Fruit fly (Drosophila melanogaster) whole organism, embryonic: ENCODE results near the gene Nxf3.

Experiments
- CG16813 ChIP-seq: fragments of 200-800 bp; sonication (Bioruptor generic); IDR thresholded peaks from 3 replicates; pipeline ENCODE4 v1.3.6; 2022; ENCODE audit warnings: missing biosample characterization, missing genetic modification characterization; ENCODE audit not compliant: partially characterized antibody
- CG6689 ChIP-seq: fragments of 200-800 bp; sonication (Bioruptor generic); IDR thresholded peaks from 2 replicates; pipeline ENCODE4 v1.3.6; 2022; ENCODE audit warnings: missing biosample characterization, missing genetic modification characterization
- Dll ChIP-seq: fragments of 200-800 bp; sonication (Bioruptor generic); IDR thresholded peaks from 4 replicates; pipeline ENCODE4 v1.3.6; 2022; ENCODE audit warnings: missing biosample characterization, missing genetic modification characterization; ENCODE audit not compliant: partially characterized antibody
- Pdp1 ChIP-seq, 2 experiments: fragments of 200-800 bp; sonication (Bioruptor generic); optimal IDR thresholded peaks; 3 replicates each; lab custom pipeline; 2016; ENCODE audit warnings: missing biosample characterization in 2 of 2, missing genetic modification characterization in 2 of 2, mild to moderate bottlenecking in 1 of 2, moderate library complexity in 1 of 2
- Rfx ChIP-seq: fragments of 200-800 bp; sonication (Bioruptor generic); IDR thresholded peaks from 2 replicates; pipeline ENCODE4 v1.3.6; 2022; ENCODE audit warnings: missing biosample characterization, missing genetic modification characterization
- crol ChIP-seq: fragments of 200-800 bp; sonication (Bioruptor generic); IDR thresholded peaks from 2 replicates; pipeline ENCODE4 v1.3.6; 2022; ENCODE audit warnings: missing biosample characterization, missing genetic modification characterization
- kay ChIP-seq: fragments of 200-800 bp; sonication (Bioruptor generic); optimal IDR thresholded peaks from 2 replicates; lab custom pipeline; 2016; ENCODE audit warnings: missing biosample characterization, missing genetic modification characterization

dm6 chr3L:13934902-13935301 is 30.1 kb upstream of the Nxf3 start:
- TF ChIP-seq CG16813 (GFP tag; lab: Robert Waterston, UW): no peak
- TF ChIP-seq Dll (GFP tag; lab: Robert Waterston, UW): no peak
- no peak for TF ChIP-seq Rfx (GFP tag; lab: Robert Waterston, UW)
- no peak for TF ChIP-seq crol
- TF ChIP-seq kay (GFP tag; lab: Kevin White, UChicago): no peak
- TF ChIP-seq Pdp1 (GFP tag; optimal IDR thresholded peaks at IDR 0.05; lab: Kevin White, UChicago): no peak
- no peak for TF ChIP-seq CG6689
